Fruit fly (Drosophila melanogaster): Measurements from ENCODE around the gene CG32436.

Gene CG32436

dm6 chr3L:21357383-21357782, 13.6 kb downstream of the CG32436 start, which contains the start of gene CG32437:
CG32437 (plus strand) TSS chr3L:21357683.
- TF ChIP-seq CG8478 (optimal IDR thresholded peaks at IDR 0.05) (no peak), Dll (optimal IDR thresholded peaks at IDR 0.05) (no peak), EcR (GFP tag; optimal IDR thresholded peaks at IDR 0.05) (no peak), usp (GFP tag; optimal IDR thresholded peaks at IDR 0.05) (no peak), psq (optimal IDR thresholded peaks at IDR 0.05) (no peak), pan (optimal IDR thresholded peaks at IDR 0.05) (no peak)

- TF ChIP-seq pan (optimal IDR thresholded peaks at IDR 0.05), result no peak
- no peak for TF ChIP-seq CG8478 (optimal IDR thresholded peaks at IDR 0.05)
- TF ChIP-seq usp (GFP tag; optimal IDR thresholded peaks at IDR 0.05), result no peak
- TF ChIP-seq psq (optimal IDR thresholded peaks at IDR 0.05), result no peak
- TF ChIP-seq Dll (optimal IDR thresholded peaks at IDR 0.05), result no peak
- no peak for TF ChIP-seq EcR (GFP tag; optimal IDR thresholded peaks at IDR 0.05)
These were observed 16.0 kb downstream of the CG32436 start, which contains the start of gene CG32440 for dm6 chr3L:21359879-21360278. CG32440 (plus strand) TSS chr3L:21360179.

dm6 chr3L:21363926-21364537, 20.2 kb downstream of the CG32436 start:
- TF ChIP-seq EcR (GFP tag; optimal IDR thresholded peaks at IDR 0.05) (no peak), CG8478 (optimal IDR thresholded peaks at IDR 0.05) (no peak), Dll (optimal IDR thresholded peaks at IDR 0.05) (no peak), pan (optimal IDR thresholded peaks at IDR 0.05) (no peak), psq (optimal IDR thresholded peaks at IDR 0.05) (no peak), usp (GFP tag; optimal IDR thresholded peaks at IDR 0.05) (no peak)

- TF ChIP-seq CG8478 (optimal IDR thresholded peaks at IDR 0.05) (no peak), Dll (optimal IDR thresholded peaks at IDR 0.05) (no peak), psq (optimal IDR thresholded peaks at IDR 0.05) (no peak), pan (optimal IDR thresholded peaks at IDR 0.05) (no peak), usp (GFP tag; optimal IDR thresholded peaks at IDR 0.05) (no peak), EcR (GFP tag; optimal IDR thresholded peaks at IDR 0.05) (no peak)
These were observed 27.4 kb downstream of the CG32436 start for dm6 chr3L:21371230-21371629.

- TF ChIP-seq Dll (optimal IDR thresholded peaks at IDR 0.05) (no peak), usp (GFP tag; optimal IDR thresholded peaks at IDR 0.05) (no peak), psq (optimal IDR thresholded peaks at IDR 0.05) (no peak), pan (optimal IDR thresholded peaks at IDR 0.05) (no peak), CG8478 (optimal IDR thresholded peaks at IDR 0.05) (no peak), EcR (GFP tag; optimal IDR thresholded peaks at IDR 0.05) (no peak)
These were observed 36.3 kb downstream of the CG32436 start for dm6 chr3L:21380126-21380525.

dm6 chr3L:21380581-21381175, 36.8 kb downstream of the CG32436 start:
- TF ChIP-seq pan (optimal IDR thresholded peaks at IDR 0.05) (no peak), psq (optimal IDR thresholded peaks at IDR 0.05) (no peak), EcR (GFP tag; optimal IDR thresholded peaks at IDR 0.05) (no peak), Dll (optimal IDR thresholded peaks at IDR 0.05) (no peak), CG8478 (optimal IDR thresholded peaks at IDR 0.05) (no peak), usp (GFP tag; optimal IDR thresholded peaks at IDR 0.05) (no peak)

dm6 chr3L:21381746-21382145, 37.9 kb downstream of the CG32436 start:
- TF ChIP-seq usp (GFP tag; optimal IDR thresholded peaks at IDR 0.05) (no peak), EcR (GFP tag; optimal IDR thresholded peaks at IDR 0.05) (no peak), pan (optimal IDR thresholded peaks at IDR 0.05) (no peak), psq (optimal IDR thresholded peaks at IDR 0.05) (no peak), CG8478 (optimal IDR thresholded peaks at IDR 0.05) (no peak), Dll (optimal IDR thresholded peaks at IDR 0.05) (no peak)

- no peak for TF ChIP-seq psq (optimal IDR thresholded peaks at IDR 0.05)
- TF ChIP-seq usp (GFP tag; optimal IDR thresholded peaks at IDR 0.05), result no peak
- no peak for TF ChIP-seq pan (optimal IDR thresholded peaks at IDR 0.05)
- no peak for TF ChIP-seq EcR (GFP tag; optimal IDR thresholded peaks at IDR 0.05)
- no peak for TF ChIP-seq CG8478 (optimal IDR thresholded peaks at IDR 0.05)
- TF ChIP-seq Dll (optimal IDR thresholded peaks at IDR 0.05), result no peak
These were observed 38.4 kb downstream of the CG32436 start, which contains the start of gene rgn for dm6 chr3L:21382158-21382610. rgn (plus strand) TSS chr3L:21382501.

- no peak for TF ChIP-seq CG8478 (optimal IDR thresholded peaks at IDR 0.05)
- no peak for TF ChIP-seq pan (optimal IDR thresholded peaks at IDR 0.05)
- TF ChIP-seq usp (GFP tag; optimal IDR thresholded peaks at IDR 0.05), result no peak
- no peak for TF ChIP-seq EcR (GFP tag; optimal IDR thresholded peaks at IDR 0.05)
- no peak for TF ChIP-seq psq (optimal IDR thresholded peaks at IDR 0.05)
- TF ChIP-seq Dll (optimal IDR thresholded peaks at IDR 0.05), result no peak
These were observed 39.6 kb downstream of the CG32436 start for dm6 chr3L:21383440-21383839.

dm6 chr3L:21385699-21386098, 41.9 kb downstream of the CG32436 start:
- TF ChIP-seq usp (GFP tag; optimal IDR thresholded peaks at IDR 0.05), result no peak
- TF ChIP-seq CG8478 (optimal IDR thresholded peaks at IDR 0.05), result no peak
- no peak for TF ChIP-seq pan (optimal IDR thresholded peaks at IDR 0.05)
- TF ChIP-seq psq (optimal IDR thresholded peaks at IDR 0.05), result no peak
- no peak for TF ChIP-seq EcR (GFP tag; optimal IDR thresholded peaks at IDR 0.05)
- TF ChIP-seq Dll (optimal IDR thresholded peaks at IDR 0.05), result no peak

- TF ChIP-seq psq (optimal IDR thresholded peaks at IDR 0.05) (no peak), Dll (optimal IDR thresholded peaks at IDR 0.05) (no peak), EcR (GFP tag; optimal IDR thresholded peaks at IDR 0.05) (no peak), CG8478 (optimal IDR thresholded peaks at IDR 0.05) (no peak), pan (optimal IDR thresholded peaks at IDR 0.05) (no peak)
These were observed 43.1 kb downstream of the CG32436 start for dm6 chr3L:21386917-21387316.

dm6 chr3L:21388824-21389223, 45.0 kb downstream of the CG32436 start:
- TF ChIP-seq psq (optimal IDR thresholded peaks at IDR 0.05) (no peak), usp (GFP tag; optimal IDR thresholded peaks at IDR 0.05) (no peak), Dll (optimal IDR thresholded peaks at IDR 0.05) (no peak), CG8478 (optimal IDR thresholded peaks at IDR 0.05) (no peak), pan (optimal IDR thresholded peaks at IDR 0.05) (no peak)
